Worm (Caenorhabditis elegans) whole organism, mixed stage, embryonic: ENCODE measurements around the gene Y45G12B.2.

Source experiments
- ceh-39 ChIP-seq: fragments of 150-350 bp; optimal IDR thresholded peaks from 2 replicates; lab custom pipeline; 2014; ENCODE audit warnings: missing biosample characterization, missing genetic modification characterization
- ceh-83 ChIP-seq: fragments of 200-800 bp; sonication (Bioruptor generic); optimal IDR thresholded peaks from 2 replicates; lab custom pipeline; 2018; ENCODE audit warnings: mild to moderate bottlenecking, missing genetic modification characterization, missing compliant biosample characterization
- ces-1 ChIP-seq: fragments of 150-350 bp; optimal IDR thresholded peaks from 2 replicates; lab custom pipeline; 2014; ENCODE audit warnings: missing biosample characterization, missing genetic modification reagents, missing genetic modification characterization
- lin-32 ChIP-seq: fragments of 200-800 bp; sonication (Bioruptor generic); optimal IDR thresholded peaks from 2 replicates; lab custom pipeline; 2018; ENCODE audit warnings: mild to moderate bottlenecking, missing genetic modification characterization, missing compliant biosample characterization
- mab-5 ChIP-seq: fragments of 150-350 bp; optimal IDR thresholded peaks from 2 replicates; lab custom pipeline; 2014; ENCODE audit warnings: missing biosample characterization, missing genetic modification characterization
- nhr-12 ChIP-seq: fragments of 150-350 bp; optimal IDR thresholded peaks from 2 replicates; lab custom pipeline; 2014; ENCODE audit warnings: missing biosample characterization, missing genetic modification characterization
- nhr-28 ChIP-seq: fragments of 150-350 bp; optimal IDR thresholded peaks from 2 replicates; lab custom pipeline; 2014; ENCODE audit warnings: missing biosample characterization, missing genetic modification characterization
- nhr-76 ChIP-seq: sonication (generic microtip); optimal IDR thresholded peaks from 2 replicates; lab custom pipeline; 2017; ENCODE audit warnings: missing biosample characterization, missing genetic modification characterization
- pha-4 ChIP-seq: fragments of 150-350 bp; optimal IDR thresholded peaks from 2 replicates; lab custom pipeline; 2018; ENCODE audit warnings: missing biosample characterization, missing genetic modification reagents, missing genetic modification characterization
- snpc-4 ChIP-seq: fragments of 150-350 bp; optimal IDR thresholded peaks from 2 replicates; lab custom pipeline; 2014; ENCODE audit warnings: missing biosample characterization, missing genetic modification characterization
- sptf-1 ChIP-seq: sonication (generic microtip); optimal IDR thresholded peaks from 2 replicates; lab custom pipeline; 2017; ENCODE audit warnings: mild to moderate bottlenecking, missing genetic modification characterization, moderate library complexity, missing compliant biosample characterization
- unc-39 ChIP-seq: fragments of 150-350 bp; optimal IDR thresholded peaks from 2 replicates; lab custom pipeline; 2014; ENCODE audit warnings: missing biosample characterization, missing genetic modification characterization
- ztf-11 ChIP-seq: fragments of 150-350 bp; optimal IDR thresholded peaks from 2 replicates; lab custom pipeline; 2014; ENCODE audit warnings: missing biosample characterization, missing genetic modification characterization

ce11 chrV:2690478-2690877 is 4.1 kb upstream of the Y45G12B.2 start:
- TF ChIP-seq pha-4 (tag; lab: Kevin White, UChicago) (no peak), ceh-83 (GFP tag; lab: Kevin White, UChicago) (no peak), unc-39 (tag; lab: Kevin White, UChicago) (no peak), nhr-76 (tag; lab: Kevin White, UChicago) (no peak), ztf-11 (no peak), lin-32 (GFP tag; lab: Kevin White, UChicago) (no peak), sptf-1 (tag; lab: Kevin White, UChicago) (no peak), mab-5 (tag; lab: Kevin White, UChicago) (no peak), nhr-28 (tag; lab: Kevin White, UChicago) (no peak), snpc-4 (tag; lab: Kevin White, UChicago) (no peak), nhr-12 (tag; lab: Kevin White, UChicago) (no peak), ces-1 (GFP tag; lab: Kevin White, UChicago) (no peak), ceh-39 (tag; lab: Kevin White, UChicago) (no peak)
